Worm (Caenorhabditis elegans) whole organism, L4 larva: Measurements from ENCODE around the gene W06G6.9.

Source experiments
- R02D3.7 ChIP-seq: fragments of 150-350 bp; sonication (generic microtip); optimal IDR thresholded peaks from 3 replicates; lab custom pipeline; 2014; ENCODE audit warnings: missing biosample characterization, missing genetic modification characterization
- ama-1 ChIP-seq: fragments of 150-350 bp; optimal IDR thresholded peaks from 2 replicates; lab custom pipeline; 2014; ENCODE audit warnings: inconsistent platforms, mixed read lengths
- dpl-1 ChIP-seq: fragments of 150-350 bp; optimal IDR thresholded peaks from 2 replicates; lab custom pipeline; 2014; ENCODE audit warnings: missing biosample characterization, missing genetic modification reagents, missing genetic modification characterization
- dve-1 ChIP-seq: sonication (generic microtip); optimal IDR thresholded peaks from 2 replicates; lab custom pipeline; 2017; ENCODE audit warnings: antibody characterized with exemption, mild to moderate bottlenecking, missing genetic modification characterization, missing compliant biosample characterization; ENCODE audit not compliant: insufficient read depth
- fkh-10 ChIP-seq: fragments of 150-350 bp; optimal IDR thresholded peaks from 2 replicates; lab custom pipeline; 2014; ENCODE audit warnings: missing biosample characterization, missing genetic modification reagents, missing genetic modification characterization
- lsy-2 ChIP-seq, 2 experiments: fragments of 150-350 bp in 1 of 2; sonication (generic microtip) in 1 of 2; optimal IDR thresholded peaks; 2 replicates each; lab custom pipeline; 2014 to 2017; ENCODE audit warnings: missing biosample characterization in 2 of 2, missing genetic modification characterization in 2 of 2
- skn-1 ChIP-seq: fragments of 150-350 bp; optimal IDR thresholded peaks from 2 replicates; lab custom pipeline; 2014; ENCODE audit warnings: missing biosample characterization, missing genetic modification characterization
- unc-39 ChIP-seq: sonication (generic microtip); optimal IDR thresholded peaks from 2 replicates; lab custom pipeline; 2017; ENCODE audit warnings: missing biosample characterization, missing genetic modification characterization
- zag-1 ChIP-seq: fragments of 150-350 bp; optimal IDR thresholded peaks from 2 replicates; lab custom pipeline; 2014; ENCODE audit warnings: missing biosample characterization, missing genetic modification characterization
- zfp-2 ChIP-seq: sonication (generic microtip); optimal IDR thresholded peaks from 2 replicates; lab custom pipeline; 2016; ENCODE audit warnings: mild to moderate bottlenecking, missing genetic modification characterization, missing compliant biosample characterization
- zfp-3 ChIP-seq: fragments of 200-800 bp; sonication (Bioruptor generic); conservative IDR thresholded peaks from 2 replicates; pipeline ENCODE4 v1.3.6; 2022; ENCODE audit warnings: missing genetic modification reagents, missing genetic modification characterization, missing compliant biosample characterization

DNA sequence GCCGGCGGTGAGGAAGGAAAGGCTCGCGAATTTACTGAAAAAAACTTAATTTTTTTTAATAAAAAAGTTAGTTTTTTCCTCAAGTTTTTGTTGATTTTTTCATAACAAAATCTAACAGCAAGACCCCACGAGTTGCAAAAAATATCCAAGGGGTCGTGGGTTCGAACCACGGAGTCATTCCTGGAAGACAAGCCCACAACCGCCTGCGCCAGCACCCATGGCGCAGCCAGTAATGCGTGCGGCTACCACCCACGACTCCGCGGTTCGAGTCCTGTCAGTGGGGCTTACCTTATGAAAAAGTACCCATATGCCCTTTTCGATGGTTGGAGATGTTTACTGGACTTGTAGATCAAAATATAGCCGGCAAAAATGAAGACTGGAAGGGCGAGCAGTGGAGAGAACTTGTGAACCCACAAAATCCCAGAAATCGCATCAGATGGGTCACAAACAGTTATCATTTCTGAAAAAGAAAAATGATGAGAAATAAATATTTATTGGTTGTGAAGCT, 23.5 kb downstream of the W06G6.9 start, which contains the start of gene Y70C5A.2:
- TF ChIP-seq zag-1 (tag; lab: Kevin White, UChicago) (no peak), skn-1 (tag; lab: Kevin White, UChicago) (no peak), zfp-3 (GFP tag; lab: Robert Waterston, UW) (no peak), dpl-1 (GFP tag; lab: Kevin White, UChicago) (no peak), zfp-2 (tag; lab: Kevin White, UChicago) (no peak), R02D3.7 (tag; lab: Kevin White, UChicago) (no peak), fkh-10 (GFP tag; lab: Kevin White, UChicago) (no peak), lsy-2 (tag; optimal IDR thresholded peaks at IDR 0.05; lab: Kevin White, UChicago) (no peak), dve-1 (tag; lab: Kevin White, UChicago) (no peak), unc-39 (tag; lab: Kevin White, UChicago) (no peak), ama-1 (no peak)
